Fruit fly (Drosophila melanogaster) whole organism, embryonic: Measurements from ENCODE around the gene CG4133.

Source experiments
- B-H1 ChIP-seq: fragments of 200-800 bp; sonication (Bioruptor generic); IDR thresholded peaks from 3 replicates; pipeline ENCODE4 v1.3.6; 2022; ENCODE audit warnings: missing biosample characterization, missing genetic modification characterization
- CG11504 ChIP-seq: fragments of 200-800 bp; sonication (Bioruptor generic); optimal IDR thresholded peaks from 3 replicates; lab custom pipeline; 2019; ENCODE audit warnings: missing biosample characterization, mild to moderate bottlenecking, missing genetic modification characterization, moderate library complexity
- CG11695 ChIP-seq: fragments of 200-800 bp; sonication (Bioruptor generic); IDR thresholded peaks from 3 replicates; pipeline ENCODE4 v1.3.6; 2022; ENCODE audit warnings: missing biosample characterization, missing genetic modification characterization
- CG12155 ChIP-seq: fragments of 200-800 bp; sonication (Bioruptor generic); optimal IDR thresholded peaks from 3 replicates; lab custom pipeline; 2016; ENCODE audit warnings: missing biosample characterization, missing genetic modification characterization
- CG12391 ChIP-seq: fragments of 200-800 bp; sonication (Bioruptor generic); optimal IDR thresholded peaks from 3 replicates; lab custom pipeline; 2018; ENCODE audit warnings: missing biosample characterization, mild to moderate bottlenecking, missing genetic modification characterization, moderate library complexity
- CG13296 ChIP-seq: fragments of 200-800 bp; sonication (Bioruptor generic); optimal IDR thresholded peaks from 3 replicates; lab custom pipeline; 2018; ENCODE audit warnings: missing biosample characterization, mild to moderate bottlenecking, missing genetic modification characterization
- CG1602 ChIP-seq: fragments of 200-800 bp; sonication (Bioruptor generic); optimal IDR thresholded peaks from 3 replicates; lab custom pipeline; 2016; ENCODE audit warnings: missing biosample characterization, missing genetic modification characterization
- CG18262 ChIP-seq: fragments of 200-800 bp; optimal IDR thresholded peaks from 3 replicates; lab custom pipeline; 2019; ENCODE audit warnings: missing biosample characterization, mild to moderate bottlenecking, missing genetic modification characterization, moderate library complexity
- CG32767 ChIP-seq: fragments of 200-800 bp; sonication (Bioruptor generic); IDR thresholded peaks from 2 replicates; pipeline ENCODE4 v1.3.6; 2022; ENCODE audit warnings: missing biosample characterization, missing genetic modification characterization
- CG4328 ChIP-seq: fragments of 200-800 bp; sonication (Bioruptor generic); optimal IDR thresholded peaks from 3 replicates; lab custom pipeline; 2017; ENCODE audit warnings: missing biosample characterization, missing genetic modification reagents, missing genetic modification characterization
- CG4360 ChIP-seq: fragments of 200-800 bp; sonication (Bioruptor generic); IDR thresholded peaks from 2 replicates; pipeline ENCODE4 v1.3.6; 2022; ENCODE audit warnings: missing biosample characterization, missing genetic modification characterization
- CG5180 ChIP-seq: fragments of 200-800 bp; sonication (Bioruptor generic); optimal IDR thresholded peaks from 3 replicates; lab custom pipeline; 2017; ENCODE audit warnings: missing biosample characterization, missing genetic modification characterization, mild to moderate bottlenecking, moderate library complexity, missing genetic modification reagents
- CG7271 ChIP-seq: fragments of 200-800 bp; sonication (Bioruptor generic); optimal IDR thresholded peaks from 2 replicates; lab custom pipeline; 2018; ENCODE audit warnings: missing biosample characterization, mild to moderate bottlenecking, missing genetic modification characterization, moderate library complexity
- CG7987 ChIP-seq: fragments of 200-800 bp; sonication (Bioruptor generic); optimal IDR thresholded peaks from 2 replicates; lab custom pipeline; 2018; ENCODE audit warnings: missing biosample characterization, mild to moderate bottlenecking, missing genetic modification characterization, moderate library complexity
- CG9609 ChIP-seq: fragments of 200-800 bp; sonication (Bioruptor generic); optimal IDR thresholded peaks from 3 replicates; lab custom pipeline; 2016; ENCODE audit warnings: missing biosample characterization, missing genetic modification characterization
- CTCF ChIP-seq: fragments of 200-800 bp; sonication (Bioruptor generic); optimal IDR thresholded peaks from 2 replicates; lab custom pipeline; 2017; ENCODE audit warnings: missing biosample characterization, mild to moderate bottlenecking, missing genetic modification characterization, moderate library complexity
- Dek ChIP-seq: fragments of 200-800 bp; sonication (Bioruptor generic); optimal IDR thresholded peaks from 3 replicates; lab custom pipeline; 2019; ENCODE audit warnings: missing biosample characterization, mild to moderate bottlenecking, missing genetic modification characterization, moderate library complexity
- Dfd ChIP-seq, 2 experiments: fragments of >200 bp; optimal IDR thresholded peaks; 2 replicates each; lab custom pipeline; 2017; ENCODE audit warnings: missing biosample characterization in 2 of 2, missing genetic modification characterization in 2 of 2
- Dip2 ChIP-seq: fragments of 200-800 bp; sonication (Bioruptor generic); IDR thresholded peaks from 2 replicates; pipeline ENCODE4 v1.3.6; 2022; ENCODE audit warnings: missing biosample characterization, missing genetic modification characterization
- HHEX ChIP-seq: fragments of 200-800 bp; sonication (Bioruptor generic); optimal IDR thresholded peaks from 3 replicates; lab custom pipeline; 2017; ENCODE audit warnings: missing biosample characterization, mild to moderate bottlenecking, missing genetic modification characterization, missing genetic modification reagents
- Hmr ChIP-seq: fragments of 200-800 bp; sonication (Bioruptor generic); optimal IDR thresholded peaks from 3 replicates; lab custom pipeline; 2017; ENCODE audit warnings: mild to moderate bottlenecking, missing biosample characterization, missing genetic modification reagents, missing genetic modification characterization
- MTF-1 ChIP-seq: fragments of 200-800 bp; sonication (Bioruptor generic); optimal IDR thresholded peaks from 2 replicates; lab custom pipeline; 2018; ENCODE audit warnings: missing biosample characterization, mild to moderate bottlenecking, missing genetic modification characterization, borderline replicate concordance
- Med ChIP-seq: fragments of 200-800 bp; sonication (Bioruptor generic); peaks from one replicate; lab custom pipeline; 2016; ENCODE audit warnings: missing biosample characterization, missing genetic modification characterization, mild to moderate bottlenecking, inconsistent platforms, moderate library complexity
- Mrtf ChIP-seq: fragments of 200-800 bp; sonication (Bioruptor generic); IDR thresholded peaks from 3 replicates; pipeline ENCODE4 v1.3.6; 2022; ENCODE audit warnings: missing biosample characterization, missing genetic modification characterization
- PHDP ChIP-seq: fragments of 200-800 bp; sonication (Bioruptor generic); optimal IDR thresholded peaks from 3 replicates; lab custom pipeline; 2018; ENCODE audit warnings: missing biosample characterization, mild to moderate bottlenecking, missing genetic modification characterization, moderate library complexity
- Rfx ChIP-seq: fragments of 200-800 bp; sonication (Bioruptor generic); IDR thresholded peaks from 2 replicates; pipeline ENCODE4 v1.3.6; 2022; ENCODE audit warnings: missing biosample characterization, missing genetic modification characterization
- Sry-δ ChIP-seq: fragments of 200-800 bp; sonication (Bioruptor generic); optimal IDR thresholded peaks from 2 replicates; lab custom pipeline; 2016; ENCODE audit warnings: missing biosample characterization, missing genetic modification characterization
- Usf ChIP-seq: fragments of 200-800 bp; sonication (Bioruptor generic); optimal IDR thresholded peaks from 2 replicates; lab custom pipeline; 2017; ENCODE audit warnings: missing genotype, missing biosample characterization, missing genetic modification characterization
- Vsx1 ChIP-seq: fragments of 200-800 bp; sonication (Bioruptor generic); optimal IDR thresholded peaks from 2 replicates; lab custom pipeline; 2017; ENCODE audit warnings: missing biosample characterization, mild to moderate bottlenecking, missing genetic modification characterization, missing genetic modification reagents
- bcd ChIP-seq: fragments of 200-800 bp; sonication (Bioruptor generic); optimal IDR thresholded peaks from 2 replicates; lab custom pipeline; 2017; ENCODE audit warnings: missing biosample characterization, mild to moderate bottlenecking, missing genetic modification characterization
- bowl ChIP-seq: fragments of 200-800 bp; sonication (Bioruptor generic); IDR thresholded peaks from 2 replicates; pipeline ENCODE4 v1.3.6; 2022; ENCODE audit warnings: missing biosample characterization, missing genetic modification characterization
- bsh ChIP-seq, 2 experiments: fragments of 200-800 bp; sonication (Bioruptor generic); optimal IDR thresholded peaks; 2 replicates each; lab custom pipeline; 2017 to 2018; ENCODE audit warnings: mild to moderate bottlenecking in 2 of 2, missing biosample characterization in 2 of 2, missing genetic modification characterization in 2 of 2, moderate library complexity in 1 of 2
- caup ChIP-seq: fragments of 200-800 bp; sonication (Bioruptor generic); optimal IDR thresholded peaks from 3 replicates; lab custom pipeline; 2017; ENCODE audit warnings: missing biosample characterization, mild to moderate bottlenecking, missing genetic modification characterization, moderate library complexity; ENCODE audit not compliant: severe bottlenecking
- chif ChIP-seq, 2 experiments: fragments of 200-800 bp; sonication (Bioruptor generic); optimal IDR thresholded peaks; 3 replicates each; lab custom pipeline; 2016; ENCODE audit warnings: missing biosample characterization in 2 of 2, missing genetic modification characterization in 2 of 2
- ci ChIP-seq: fragments of 200-800 bp; sonication (Bioruptor generic); IDR thresholded peaks from 3 replicates; pipeline ENCODE4 v1.3.6; 2022; ENCODE audit warnings: missing biosample characterization, missing genetic modification characterization
- crp ChIP-seq, 2 experiments: fragments of 200-800 bp; sonication (Bioruptor generic); optimal IDR thresholded peaks; 2 replicates in 1 of 2; 3 replicates in 1 of 2; lab custom pipeline; 2017; ENCODE audit warnings: missing biosample characterization in 2 of 2, missing genetic modification characterization in 2 of 2, mild to moderate bottlenecking in 1 of 2, moderate library complexity in 1 of 2
- gro ChIP-seq: fragments of 200-800 bp; sonication (Bioruptor generic); optimal IDR thresholded peaks from 2 replicates; lab custom pipeline; 2016; ENCODE audit warnings: missing biosample characterization, missing genetic modification characterization
- hb ChIP-seq: fragments of 200-800 bp; sonication (Bioruptor generic); IDR thresholded peaks from 3 replicates; pipeline ENCODE4 v1.3.6; 2022; ENCODE audit warnings: missing biosample characterization, missing genetic modification characterization; ENCODE audit not compliant: partially characterized antibody
- hkb ChIP-seq, 2 experiments: fragments of 200-800 bp in 1 of 2; fragments of >200 bp in 1 of 2; sonication (Bioruptor generic) in 1 of 2; IDR thresholded peaks in 1 of 2; optimal IDR thresholded peaks in 1 of 2; 2 replicates each; pipeline versions ENCODE4 v1.3.6 to Lab custom; 2017 to 2022; ENCODE audit warnings: missing biosample characterization in 1 of 2, missing genetic modification characterization in 1 of 2
- jumu ChIP-seq: fragments of 200-800 bp; sonication (Bioruptor generic); optimal IDR thresholded peaks from 3 replicates; lab custom pipeline; 2016; ENCODE audit warnings: missing biosample characterization, missing genetic modification characterization
- lmd ChIP-seq: fragments of 200-800 bp; sonication (Bioruptor generic); IDR thresholded peaks from 2 replicates; pipeline ENCODE4 v1.3.6; 2022; ENCODE audit warnings: missing biosample characterization, missing genetic modification characterization
- odd ChIP-seq: fragments of 200-800 bp; sonication (Bioruptor generic); optimal IDR thresholded peaks from 2 replicates; lab custom pipeline; 2017; ENCODE audit warnings: missing biosample characterization, mild to moderate bottlenecking, missing genetic modification characterization
- pan ChIP-seq, 4 experiments: fragments of >200 bp in 3 of 4; fragments of 200-800 bp in 1 of 4; sonication (Bioruptor generic) in 1 of 4; optimal IDR thresholded peaks in 3 of 4; IDR thresholded peaks in 1 of 4; 2 replicates each; pipeline versions ENCODE4 v1.3.6 to Lab custom; 2017 to 2022; ENCODE audit warnings: missing biosample characterization in 2 of 4, missing genetic modification characterization in 2 of 4, mixed read lengths in 1 of 4
- peb ChIP-seq: fragments of 200-800 bp; sonication (Bioruptor generic); IDR thresholded peaks from 2 replicates; pipeline ENCODE4 v1.3.6; 2022; ENCODE audit warnings: missing biosample characterization, missing genetic modification characterization
- ro ChIP-seq: fragments of 200-800 bp; sonication (Bioruptor generic); IDR thresholded peaks from 2 replicates; pipeline ENCODE4 v1.3.6; 2022; ENCODE audit warnings: missing biosample characterization, missing genetic modification characterization
- scrt ChIP-seq: fragments of 200-800 bp; sonication (Bioruptor generic); optimal IDR thresholded peaks from 2 replicates; lab custom pipeline; 2018; ENCODE audit warnings: missing biosample characterization, mild to moderate bottlenecking, missing genetic modification characterization, moderate library complexity
- twi ChIP-seq: fragments of 200-800 bp; optimal IDR thresholded peaks from 2 replicates; lab custom pipeline; 2019; ENCODE audit warnings: missing biosample characterization, mild to moderate bottlenecking, missing genetic modification characterization, moderate library complexity
- wek ChIP-seq: fragments of 200-800 bp; sonication (Bioruptor generic); optimal IDR thresholded peaks from 3 replicates; lab custom pipeline; 2018; ENCODE audit warnings: missing biosample characterization, mild to moderate bottlenecking, missing genetic modification characterization, moderate library complexity

The CG4133 gene

dm6 chr2L:484281-484943 lies 29.1 kb downstream of the CG4133 start (continued):
- TF ChIP-seq Rfx (GFP tag; lab: Robert Waterston, UW) = peak; percentile 48; the same call in 1 of the 2 replicates
- peak in 1 of 2 experiments; percentile 18 for TF ChIP-seq crp (GFP tag; optimal IDR thresholded peaks at IDR 0.05; lab: Kevin White, UChicago)
- no peak for TF ChIP-seq CG12391
- TF ChIP-seq lmd (GFP tag; lab: Robert Waterston, UW) = no peak
- TF ChIP-seq Mrtf (GFP tag; lab: Robert Waterston, UW) = no peak
- no peak for TF ChIP-seq pan (optimal IDR thresholded peaks at IDR 0.05; lab: Kevin White, UChicago)
- peak in 1 of 2 experiments; percentile 81 for TF ChIP-seq pan (GFP tag; optimal IDR thresholded peaks at IDR 0.05 in 1 of 2, IDR thresholded peaks at IDR 0.05 in 1 of 2)
- no peak for TF ChIP-seq ro (GFP tag; lab: Robert Waterston, UW)
- TF ChIP-seq PHDP = peak; percentile 9
- TF ChIP-seq Sry-δ = no peak
- no peak for TF ChIP-seq bsh (GFP tag; optimal IDR thresholded peaks at IDR 0.05; lab: Kevin White, UChicago)
- TF ChIP-seq jumu (GFP tag; lab: Kevin White, UChicago) = no peak
- TF ChIP-seq gro = no peak
- TF ChIP-seq scrt (GFP tag; lab: Kevin White, UChicago) = peak; percentile 28
- TF ChIP-seq CG1602 (GFP tag; lab: Kevin White, UChicago) = no peak
- no peak for TF ChIP-seq CG18262
- 0 out of 2 replicates have a peak, but pooled peaks have one; percentile 4 for TF ChIP-seq CG4360 (GFP tag; lab: Robert Waterston, UW)
- no peak for TF ChIP-seq hb (GFP tag; lab: Robert Waterston, UW)
- peak; percentile 25 for TF ChIP-seq CG11504 (tag; lab: Kevin White, UChicago)
- peak; percentile 59 for TF ChIP-seq CG13296 (GFP tag; lab: Kevin White, UChicago)
- TF ChIP-seq Dip2 (GFP tag; lab: Robert Waterston, UW) = no peak
- TF ChIP-seq CG32767 (GFP tag; lab: Robert Waterston, UW) = no peak
- no peak for TF ChIP-seq CG9609 (GFP tag; lab: Kevin White, UChicago)
- TF ChIP-seq CG5180 (GFP tag; lab: Kevin White, UChicago) = peak; percentile 74
- peak; percentile 57 for TF ChIP-seq wek (GFP tag; lab: Kevin White, UChicago)
- no peak for TF ChIP-seq Vsx1 (GFP tag; lab: Kevin White, UChicago)
- no peak for TF ChIP-seq bcd
- TF ChIP-seq Dek (tag; lab: Kevin White, UChicago) = peak; percentile 32
- no peak for TF ChIP-seq hkb (optimal IDR thresholded peaks at IDR 0.05; lab: Kevin White, UChicago)
- no peak for TF ChIP-seq hkb (GFP tag; IDR thresholded peaks at IDR 0.05; lab: Robert Waterston, UW)
- no peak for TF ChIP-seq Dfd (GFP tag; optimal IDR thresholded peaks at IDR 0.05; lab: Kevin White, UChicago)
- no peak for TF ChIP-seq chif (GFP tag; optimal IDR thresholded peaks at IDR 0.05; lab: Kevin White, UChicago)
- peak; percentile 100 for TF ChIP-seq CG7987 (GFP tag; lab: Kevin White, UChicago)
- no peak for TF ChIP-seq CG11695 (GFP tag; lab: Robert Waterston, UW)
- no peak for TF ChIP-seq CTCF (GFP tag; lab: Kevin White, UChicago)
- no peak for TF ChIP-seq peb
- peak; percentile 66 for TF ChIP-seq MTF-1 (GFP tag; lab: Kevin White, UChicago)
- TF ChIP-seq Usf (GFP tag; lab: Kevin White, UChicago) = no peak
- peak; percentile 33 for TF ChIP-seq odd (GFP tag; lab: Kevin White, UChicago)
- TF ChIP-seq CG7271 = no peak
- TF ChIP-seq Med (GFP tag; lab: Kevin White, UChicago) = peak; percentile 88
- TF ChIP-seq caup (GFP tag; lab: Kevin White, UChicago) = peak; percentile 69
- peak; percentile 48 for TF ChIP-seq CG4328 (GFP tag; lab: Kevin White, UChicago)
- TF ChIP-seq HHEX (GFP tag; lab: Kevin White, UChicago) = peak; percentile 66
- peak; percentile 19; the same call in 1 of the 3 replicates for TF ChIP-seq B-H1
- no peak for TF ChIP-seq CG12155
- TF ChIP-seq ci = peak; percentile 21; the same call in 1 of the 3 replicates
- peak; percentile 56 for TF ChIP-seq twi
- TF ChIP-seq Hmr (GFP tag; lab: Kevin White, UChicago) = peak; percentile 57
- no peak for TF ChIP-seq bowl (GFP tag; lab: Robert Waterston, UW)
